Fruit fly (Drosophila melanogaster) whole organism, embryonic: Measurements from ENCODE around the gene Sbds.

ENCODE experiments used
- Atf3 ChIP-seq: fragments of 200-800 bp; sonication (Bioruptor generic); optimal IDR thresholded peaks from 3 replicates; lab custom pipeline; 2016; ENCODE audit warnings: missing biosample characterization, missing genetic modification characterization
- Atf6 ChIP-seq: fragments of 200-800 bp; sonication (Bioruptor generic); IDR thresholded peaks from 2 replicates; pipeline ENCODE4 v1.3.6; 2022; ENCODE audit warnings: missing biosample characterization, missing genetic modification characterization
- Bteb2 ChIP-seq: fragments of 200-800 bp; sonication (Bioruptor generic); optimal IDR thresholded peaks from 2 replicates; lab custom pipeline; 2016; ENCODE audit warnings: missing biosample characterization, missing genetic modification characterization
- CG11093 ChIP-seq: fragments of 200-800 bp; sonication (Bioruptor generic); IDR thresholded peaks from 3 replicates; pipeline ENCODE4 v1.3.6; 2022; ENCODE audit warnings: missing biosample characterization, missing genetic modification characterization
- CG11504 ChIP-seq: fragments of 200-800 bp; sonication (Bioruptor generic); optimal IDR thresholded peaks from 3 replicates; lab custom pipeline; 2019; ENCODE audit warnings: missing biosample characterization, mild to moderate bottlenecking, missing genetic modification characterization, moderate library complexity
- CG12071 ChIP-seq: fragments of 200-800 bp; sonication (Bioruptor generic); optimal IDR thresholded peaks from 3 replicates; lab custom pipeline; 2018; ENCODE audit warnings: missing biosample characterization, mild to moderate bottlenecking, missing genetic modification characterization
- CG15073 ChIP-seq: fragments of 200-800 bp; sonication (Bioruptor generic); optimal IDR thresholded peaks from 2 replicates; lab custom pipeline; 2016; ENCODE audit warnings: missing biosample characterization, missing genetic modification characterization
- CG15269 ChIP-seq: fragments of 200-800 bp; sonication (Bioruptor generic); optimal IDR thresholded peaks from 2 replicates; lab custom pipeline; 2018; ENCODE audit warnings: missing biosample characterization, mild to moderate bottlenecking, missing genetic modification characterization, moderate library complexity
- CG18262 ChIP-seq: fragments of 200-800 bp; optimal IDR thresholded peaks from 3 replicates; lab custom pipeline; 2019; ENCODE audit warnings: missing biosample characterization, mild to moderate bottlenecking, missing genetic modification characterization, moderate library complexity
- CG1832 ChIP-seq: fragments of 200-800 bp; sonication (Bioruptor generic); optimal IDR thresholded peaks from 2 replicates; lab custom pipeline; 2017; ENCODE audit warnings: missing biosample characterization, mild to moderate bottlenecking, missing genetic modification characterization, inconsistent platforms
- CG2202 ChIP-seq: fragments of 200-800 bp; sonication (Bioruptor generic); optimal IDR thresholded peaks from 2 replicates; lab custom pipeline; 2018; ENCODE audit warnings: missing biosample characterization, mild to moderate bottlenecking, missing genetic modification characterization
- CG2889 ChIP-seq: fragments of 200-800 bp; sonication (Bioruptor generic); IDR thresholded peaks from 3 replicates; pipeline ENCODE4 v1.3.6; 2022; ENCODE audit warnings: missing biosample characterization, missing genetic modification characterization
- CG31224 ChIP-seq: fragments of 200-800 bp; sonication (Bioruptor generic); IDR thresholded peaks from 2 replicates; pipeline ENCODE4 v1.3.6; 2022; ENCODE audit warnings: missing biosample characterization, missing genetic modification characterization
- CG3163 ChIP-seq: fragments of 200-800 bp; sonication (Bioruptor generic); optimal IDR thresholded peaks from 3 replicates; lab custom pipeline; 2016; ENCODE audit warnings: missing biosample characterization, missing genetic modification characterization
- CG32772 ChIP-seq: fragments of 200-800 bp; sonication (Bioruptor generic); IDR thresholded peaks from 2 replicates; pipeline ENCODE4 v1.3.6; 2022; ENCODE audit warnings: missing biosample characterization, missing genetic modification characterization
- CG6765 ChIP-seq: fragments of 200-800 bp; sonication (Bioruptor generic); optimal IDR thresholded peaks from 3 replicates; lab custom pipeline; 2017; ENCODE audit warnings: missing biosample characterization, mild to moderate bottlenecking, missing genetic modification characterization
- CG6791 ChIP-seq: fragments of 200-800 bp; sonication (Bioruptor generic); IDR thresholded peaks from 3 replicates; pipeline ENCODE4 v1.3.6; 2022; ENCODE audit warnings: missing biosample characterization, missing genetic modification characterization; ENCODE audit not compliant: partially characterized antibody
- CG9797 ChIP-seq: fragments of 200-800 bp; sonication (Bioruptor generic); optimal IDR thresholded peaks from 3 replicates; lab custom pipeline; 2018; ENCODE audit warnings: missing biosample characterization, mild to moderate bottlenecking, missing genetic modification characterization
- Chrac-16 ChIP-seq: fragments of 200-800 bp; sonication (Bioruptor generic); optimal IDR thresholded peaks from 3 replicates; lab custom pipeline; 2016; ENCODE audit warnings: missing biosample characterization, missing genetic modification characterization
- D19B ChIP-seq: fragments of 200-800 bp; sonication (Bioruptor generic); optimal IDR thresholded peaks from 2 replicates; lab custom pipeline; 2017; ENCODE audit warnings: missing biosample characterization, mild to moderate bottlenecking, missing genetic modification characterization
- Dfd ChIP-seq, 2 experiments: fragments of >200 bp; optimal IDR thresholded peaks; 2 replicates each; lab custom pipeline; 2017; ENCODE audit warnings: missing biosample characterization in 2 of 2, missing genetic modification characterization in 2 of 2
- Dip2 ChIP-seq: fragments of 200-800 bp; sonication (Bioruptor generic); IDR thresholded peaks from 2 replicates; pipeline ENCODE4 v1.3.6; 2022; ENCODE audit warnings: missing biosample characterization, missing genetic modification characterization
- Fer2 ChIP-seq: fragments of 200-800 bp; sonication (Bioruptor generic); optimal IDR thresholded peaks from 2 replicates; lab custom pipeline; 2018; ENCODE audit warnings: missing biosample characterization, mild to moderate bottlenecking, missing genetic modification characterization, moderate library complexity
- Lpt ChIP-seq: fragments of >200 bp; optimal IDR thresholded peaks from 2 replicates; lab custom pipeline; 2018; ENCODE audit warnings: missing biosample characterization, missing genetic modification characterization
- Myb ChIP-seq: fragments of 200-800 bp; sonication (Bioruptor generic); optimal IDR thresholded peaks from 2 replicates; lab custom pipeline; 2016; ENCODE audit warnings: missing biosample characterization, missing genetic modification characterization
- NC2α ChIP-seq: fragments of 200-800 bp; sonication (Bioruptor generic); optimal IDR thresholded peaks from 2 replicates; lab custom pipeline; 2016; ENCODE audit warnings: missing biosample characterization, missing genetic modification characterization
- NfI ChIP-seq: fragments of 200-800 bp; sonication (Bioruptor generic); optimal IDR thresholded peaks from 3 replicates; lab custom pipeline; 2018; ENCODE audit warnings: missing biosample characterization, mild to moderate bottlenecking, missing genetic modification characterization, moderate library complexity
- Oaz ChIP-seq: fragments of 200-800 bp; sonication (Bioruptor generic); IDR thresholded peaks from 2 replicates; pipeline ENCODE4 v1.3.6; 2022; ENCODE audit warnings: missing biosample characterization, missing genetic modification characterization
- Sin3A ChIP-seq: fragments of >200 bp; optimal IDR thresholded peaks from 2 replicates; lab custom pipeline; 2018
- Sry-β ChIP-seq: fragments of 200-800 bp; sonication (Bioruptor generic); optimal IDR thresholded peaks from 2 replicates; lab custom pipeline; 2018; ENCODE audit warnings: missing biosample characterization, mild to moderate bottlenecking, missing genetic modification characterization, moderate library complexity
- Sry-δ ChIP-seq: fragments of 200-800 bp; sonication (Bioruptor generic); optimal IDR thresholded peaks from 2 replicates; lab custom pipeline; 2016; ENCODE audit warnings: missing biosample characterization, missing genetic modification characterization
- btn ChIP-seq: fragments of 200-800 bp; sonication (Bioruptor generic); optimal IDR thresholded peaks from 2 replicates; lab custom pipeline; 2016; ENCODE audit warnings: missing biosample characterization, missing genetic modification characterization
- cg ChIP-seq: fragments of 200-800 bp; sonication (Bioruptor generic); optimal IDR thresholded peaks from 3 replicates; lab custom pipeline; 2019; ENCODE audit warnings: missing biosample characterization, mild to moderate bottlenecking, missing genetic modification characterization, moderate library complexity
- chinmo ChIP-seq: fragments of 200-800 bp; sonication (Bioruptor generic); IDR thresholded peaks from 4 replicates; pipeline ENCODE4 v1.3.6; 2022; ENCODE audit warnings: missing biosample characterization, missing genetic modification characterization; ENCODE audit not compliant: partially characterized antibody
- dm ChIP-seq: fragments of 200-800 bp; sonication (Bioruptor generic); optimal IDR thresholded peaks from 3 replicates; lab custom pipeline; 2016; ENCODE audit warnings: missing biosample characterization, missing genetic modification characterization
- gem ChIP-seq: fragments of 200-800 bp; sonication (Bioruptor generic); optimal IDR thresholded peaks from 2 replicates; lab custom pipeline; 2019; ENCODE audit warnings: missing biosample characterization, mild to moderate bottlenecking, missing genetic modification characterization, moderate library complexity
- gsb-n ChIP-seq: fragments of 200-800 bp; sonication (Bioruptor generic); optimal IDR thresholded peaks from 3 replicates; lab custom pipeline; 2018; ENCODE audit warnings: missing biosample characterization, mild to moderate bottlenecking, missing genetic modification characterization
- gt ChIP-seq: fragments of 200-800 bp; sonication (Bioruptor generic); IDR thresholded peaks from 2 replicates; pipeline ENCODE4 v1.3.6; 2022; ENCODE audit warnings: missing biosample characterization, missing genetic modification characterization
- hb ChIP-seq: fragments of 200-800 bp; sonication (Bioruptor generic); IDR thresholded peaks from 3 replicates; pipeline ENCODE4 v1.3.6; 2022; ENCODE audit warnings: missing biosample characterization, missing genetic modification characterization; ENCODE audit not compliant: partially characterized antibody
- hbn ChIP-seq: fragments of 200-800 bp; sonication (Bioruptor generic); IDR thresholded peaks from 2 replicates; pipeline ENCODE4 v1.3.6; 2022; ENCODE audit warnings: missing biosample characterization, missing genetic modification characterization; ENCODE audit not compliant: partially characterized antibody
- kni ChIP-seq: fragments of 200-800 bp; sonication (Bioruptor generic); optimal IDR thresholded peaks from 3 replicates; lab custom pipeline; 2017; ENCODE audit warnings: mild to moderate bottlenecking, missing biosample characterization, missing genetic modification reagents, missing genetic modification characterization
- lbe ChIP-seq: fragments of 200-800 bp; sonication (Bioruptor generic); optimal IDR thresholded peaks from 2 replicates; lab custom pipeline; 2016; ENCODE audit warnings: missing biosample characterization, mild to moderate bottlenecking, missing genetic modification characterization
- pnt ChIP-seq: fragments of 200-800 bp; sonication (Bioruptor generic); optimal IDR thresholded peaks from 3 replicates; lab custom pipeline; 2016; ENCODE audit warnings: missing biosample characterization, missing genetic modification characterization
- pzg ChIP-seq: fragments of 200-800 bp; sonication (Bioruptor generic); optimal IDR thresholded peaks from 3 replicates; lab custom pipeline; 2018; ENCODE audit warnings: missing biosample characterization, mild to moderate bottlenecking, missing genetic modification characterization, moderate library complexity
- slou ChIP-seq: fragments of 200-800 bp; sonication (Bioruptor generic); optimal IDR thresholded peaks from 3 replicates; lab custom pipeline; 2016; ENCODE audit warnings: missing biosample characterization, missing genetic modification characterization
- tap ChIP-seq: fragments of 200-800 bp; optimal IDR thresholded peaks from 3 replicates; lab custom pipeline; 2019; ENCODE audit warnings: missing biosample characterization, mild to moderate bottlenecking, missing genetic modification characterization, moderate library complexity
- tll ChIP-seq, 2 experiments: fragments of 200-800 bp in 1 of 2; fragments of >200 bp in 1 of 2; sonication (Bioruptor generic) in 1 of 2; optimal IDR thresholded peaks; 2 replicates each; lab custom pipeline; 2017 to 2019; ENCODE audit warnings: missing biosample characterization in 2 of 2, missing genetic modification characterization in 2 of 2, mild to moderate bottlenecking in 1 of 2, moderate library complexity in 1 of 2
- unc-4 ChIP-seq: fragments of 200-800 bp; sonication (Bioruptor generic); IDR thresholded peaks from 2 replicates; pipeline ENCODE4 v1.3.6; 2022; ENCODE audit warnings: missing biosample characterization, missing genetic modification characterization; ENCODE audit not compliant: partially characterized antibody
- wek ChIP-seq: fragments of 200-800 bp; sonication (Bioruptor generic); optimal IDR thresholded peaks from 3 replicates; lab custom pipeline; 2018; ENCODE audit warnings: missing biosample characterization, mild to moderate bottlenecking, missing genetic modification characterization, moderate library complexity
- z ChIP-seq: fragments of 200-800 bp; sonication (Bioruptor generic); IDR thresholded peaks from 3 replicates; pipeline ENCODE4 v1.3.6; 2022; ENCODE audit warnings: missing biosample characterization, missing genetic modification characterization
- zf30C ChIP-seq: fragments of 200-800 bp; sonication (Bioruptor generic); optimal IDR thresholded peaks from 3 replicates; lab custom pipeline; 2018; ENCODE audit warnings: missing biosample characterization, mild to moderate bottlenecking, missing genetic modification characterization

The Sbds gene

dm6 chr3L:6705865-6706264, 46.8 kb upstream of the Sbds start (continued):
- TF ChIP-seq wek (GFP tag; lab: Kevin White, UChicago) (no peak), gt (GFP tag; lab: Robert Waterston, UW) (no peak), CG11093 (GFP tag; lab: Robert Waterston, UW) (0 out of 3 replicates have a peak, but pooled peaks have one; percentile 34), CG6765 (GFP tag; lab: Kevin White, UChicago) (no peak), gsb-n (tag; lab: Kevin White, UChicago) (peak; percentile 11), Atf6 (GFP tag; lab: Robert Waterston, UW) (peak; percentile 35; the same call in 1 of the 2 replicates), CG18262 (tag; lab: Kevin White, UChicago) (peak; percentile 73), lbe (GFP tag; lab: Kevin White, UChicago) (no peak), CG11504 (tag; lab: Kevin White, UChicago) (peak; percentile 82), Myb (GFP tag; lab: Kevin White, UChicago) (no peak), NfI (GFP tag; lab: Kevin White, UChicago) (peak; percentile 54), Sin3A (no peak), cg (no peak), Atf3 (no peak), btn (GFP tag; lab: Kevin White, UChicago) (no peak), unc-4 (no peak), NC2α (GFP tag; lab: Kevin White, UChicago) (no peak), gem (tag; lab: Kevin White, UChicago) (peak; percentile 75), CG31224 (GFP tag; lab: Robert Waterston, UW) (peak; percentile 17; the same call in 1 of the 2 replicates), tll (GFP tag; optimal IDR thresholded peaks at IDR 0.05; lab: Kevin White, UChicago) (no peak), kni (GFP tag; lab: Kevin White, UChicago) (no peak), CG3163 (GFP tag; lab: Kevin White, UChicago) (no peak), chinmo (GFP tag; lab: Robert Waterston, UW) (0 out of 4 replicates have a peak, but pooled peaks have one; percentile 43), CG2202 (tag; lab: Kevin White, UChicago) (peak; percentile 33), CG15073 (no peak), Dfd (GFP tag; optimal IDR thresholded peaks at IDR 0.05; lab: Kevin White, UChicago) (no peak), Dip2 (no peak), pzg (GFP tag; lab: Kevin White, UChicago) (no peak), Fer2 (peak; percentile 13), zf30C (GFP tag; lab: Kevin White, UChicago) (peak; percentile 18), Oaz (no peak), hb (no peak), slou (no peak), CG9797 (GFP tag; lab: Kevin White, UChicago) (no peak), z (GFP tag; lab: Robert Waterston, UW) (no peak), D19B (GFP tag; lab: Kevin White, UChicago) (no peak), CG1832 (GFP tag; lab: Kevin White, UChicago) (no peak), Bteb2 (GFP tag; lab: Kevin White, UChicago) (peak; percentile 31), CG12071 (GFP tag; lab: Kevin White, UChicago) (peak; percentile 60), Sry-δ (GFP tag; lab: Kevin White, UChicago) (no peak), CG6791 (GFP tag; lab: Robert Waterston, UW) (no peak), Sry-β (GFP tag; lab: Kevin White, UChicago) (no peak), CG15269 (tag; lab: Kevin White, UChicago) (peak; percentile 81), dm (GFP tag; lab: Kevin White, UChicago) (no peak), tap (peak; percentile 76), Chrac-16 (GFP tag; lab: Kevin White, UChicago) (peak; percentile 9), CG2889 (GFP tag; lab: Robert Waterston, UW) (0 out of 3 replicates have a peak, but pooled peaks have one; percentile 30), hbn (GFP tag; lab: Robert Waterston, UW) (no peak), pnt (GFP tag; lab: Kevin White, UChicago) (no peak), Lpt (GFP tag; lab: Kevin White, UChicago) (no peak), CG32772 (GFP tag; lab: Robert Waterston, UW) (peak; percentile 61)
